Worm (Caenorhabditis elegans) whole organism, L4/young adult: ENCODE data around the gene cest-7.

Experiments used
- W03F9.2 ChIP-seq: fragments of 150-350 bp; optimal IDR thresholded peaks from 2 replicates; lab custom pipeline; 2014; ENCODE audit warnings: missing biosample characterization, missing genetic modification characterization
- dao-5 ChIP-seq: sonication (generic microtip); optimal IDR thresholded peaks from 2 replicates; lab custom pipeline; 2016; ENCODE audit warnings: missing genotype, missing genetic modification characterization, moderate library complexity, missing compliant biosample characterization
- him-1 ChIP-seq: sonication (generic microtip); optimal IDR thresholded peaks from 2 replicates; lab custom pipeline; 2016; ENCODE audit warnings: missing genotype, missing genetic modification reagents, missing genetic modification characterization, missing compliant biosample characterization

DNA sequence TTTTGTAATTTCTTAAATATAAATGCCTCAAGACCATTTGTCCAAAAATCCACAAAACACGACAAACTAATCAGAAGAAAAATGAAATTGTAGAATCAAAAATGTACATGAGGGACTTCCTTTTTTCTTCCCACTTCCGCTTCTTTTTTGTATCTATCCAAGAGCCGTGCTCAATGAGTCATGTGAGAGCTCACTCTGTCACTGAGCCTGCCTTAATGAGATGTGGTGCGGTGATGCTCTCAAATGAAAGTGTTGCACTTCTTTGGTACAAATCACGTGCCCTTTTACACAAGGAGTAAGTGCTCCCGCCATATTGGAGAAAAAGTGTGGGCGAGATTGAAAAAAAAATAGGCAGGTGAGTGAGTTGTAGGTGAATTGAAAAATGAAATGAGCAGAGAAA is 25.4 kb upstream of the cest-7 start:
- TF ChIP-seq W03F9.2, result no peak
- TF ChIP-seq him-1 (tag; lab: Kevin White, UChicago), result no peak
- TF ChIP-seq dao-5 (tag; lab: Kevin White, UChicago), result no peak
